Worm (Caenorhabditis elegans) whole organism, late embryonic: Measurements from ENCODE around the gene srsx-2.
"Not testable (repeated sequence)": the region's sequence is repeated elsewhere in the genome, so short reads cannot be mapped to it uniquely, and the experiment has no call there.

Experiments used
- ahr-1 ChIP-seq: sonication (generic microtip); optimal IDR thresholded peaks from 2 replicates; lab custom pipeline; 2016; ENCODE audit warnings: missing genetic modification characterization, missing compliant biosample characterization
- fax-1 ChIP-seq: sonication (generic microtip); optimal IDR thresholded peaks from 2 replicates; lab custom pipeline; 2016; ENCODE audit warnings: missing genotype, missing genetic modification characterization, missing compliant biosample characterization
- lin-11 ChIP-seq: fragments of 200-800 bp; sonication (Bioruptor generic); optimal IDR thresholded peaks from 2 replicates; lab custom pipeline; 2018; ENCODE audit warnings: mild to moderate bottlenecking, missing genetic modification characterization, missing compliant biosample characterization
- sox-2 ChIP-seq: fragments of 200-800 bp; sonication (Bioruptor generic); IDR thresholded peaks from 2 replicates; pipeline ENCODE4 v1.3.6; 2022; ENCODE audit warnings: missing genetic modification reagents, missing genetic modification characterization, missing compliant biosample characterization
- ztf-16 ChIP-seq: sonication (generic microtip); optimal IDR thresholded peaks from 2 replicates; lab custom pipeline; 2017; ENCODE audit warnings: missing genetic modification characterization, missing compliant biosample characterization

Gene srsx-2

DNA sequence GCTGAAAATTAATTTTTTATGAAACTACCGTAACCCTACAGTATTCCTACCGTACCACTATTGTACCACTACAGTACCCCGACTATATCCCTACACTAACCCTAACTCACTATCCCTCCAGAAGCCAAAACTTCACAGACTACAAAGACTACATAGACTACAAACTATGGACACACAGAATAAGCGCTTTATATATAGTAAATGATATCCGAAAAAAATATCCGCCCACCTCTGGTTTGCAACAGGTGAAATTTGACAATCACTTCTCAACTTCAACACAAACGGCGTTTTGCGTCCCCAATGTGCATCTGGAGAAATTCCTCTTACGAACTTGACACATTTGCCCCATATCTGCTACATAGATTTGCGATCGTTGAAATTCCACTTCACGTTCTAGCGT lies 28.3 kb downstream of the srsx-2 start, which contains the start of gene srh-132:
srh-132 (plus strand) TSS at position 301 of the 400 bp plus-strand sequence.
- TF ChIP-seq lin-11; sox-2 (GFP tag; lab: Robert Waterston, UW); ztf-16 (tag; lab: Kevin White, UChicago): not testable (repeated sequence)

DNA sequence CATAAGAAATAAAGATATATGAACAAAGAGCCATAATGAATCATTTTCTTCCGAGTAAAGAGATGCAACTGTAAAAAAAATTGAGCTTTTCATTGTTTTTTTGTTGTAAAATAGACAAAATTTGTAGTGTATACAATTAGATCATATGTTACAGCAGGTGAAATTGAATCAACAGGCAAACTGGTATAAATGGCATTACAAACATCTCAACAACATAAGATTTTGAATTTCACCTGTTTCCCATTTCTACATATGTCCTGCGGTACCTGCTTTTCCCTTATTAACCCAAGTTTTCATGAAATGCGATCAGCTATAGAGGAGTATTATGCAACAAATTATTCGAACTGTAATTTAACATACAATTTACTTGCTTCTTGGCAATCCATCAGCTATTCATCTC lies 42.8 kb downstream of the srsx-2 start, which contains the start of gene srh-120:
srh-120 (plus strand) TSS at position 301 of the 400 bp plus-strand sequence.
- TF ChIP-seq ahr-1 (tag; lab: Kevin White, UChicago), result no peak
- TF ChIP-seq fax-1 (tag; lab: Kevin White, UChicago), result no peak
